Fruit fly (Drosophila melanogaster): ENCODE measurements around the gene CG18542.

dm6 chr3R:9701148-9701703 is 15.7 kb downstream of the CG18542 start:
- TF ChIP-seq CG8159 (tag; optimal IDR thresholded peaks at IDR 0.05): no peak
- TF ChIP-seq CG14655 (GFP tag; optimal IDR thresholded peaks at IDR 0.05): no peak
- no peak for TF ChIP-seq CG10348 (GFP tag; IDR thresholded peaks at IDR 0.05)
- no peak for TF ChIP-seq Pif1B (GFP tag; optimal IDR thresholded peaks at IDR 0.05)
- no peak for TF ChIP-seq EcR (GFP tag; optimal IDR thresholded peaks at IDR 0.05)
- TF ChIP-seq CG9948 (tag; optimal IDR thresholded peaks at IDR 0.05): no peak
- TF ChIP-seq CG34367 (tag; optimal IDR thresholded peaks at IDR 0.05): no peak

Data from whole organism, pupa.